Worm (Caenorhabditis elegans) whole organism, midembryonic: Measurements from ENCODE around the gene clec-41.

Experiments
- med-1 ChIP-seq: sonication (generic microtip); optimal IDR thresholded peaks from 2 replicates; lab custom pipeline; 2017; ENCODE audit warnings: missing genetic modification characterization, mild to moderate bottlenecking, missing compliant biosample characterization, antibody characterized with exemption, missing genetic modification reagents; ENCODE audit not compliant: insufficient read depth
- ztf-23 ChIP-seq: fragments of 200-800 bp; sonication (Bioruptor generic); IDR thresholded peaks from 2 replicates; pipeline ENCODE4 v1.3.6; 2022; ENCODE audit warnings: missing genetic modification reagents, missing genetic modification characterization, missing compliant biosample characterization

DNA sequence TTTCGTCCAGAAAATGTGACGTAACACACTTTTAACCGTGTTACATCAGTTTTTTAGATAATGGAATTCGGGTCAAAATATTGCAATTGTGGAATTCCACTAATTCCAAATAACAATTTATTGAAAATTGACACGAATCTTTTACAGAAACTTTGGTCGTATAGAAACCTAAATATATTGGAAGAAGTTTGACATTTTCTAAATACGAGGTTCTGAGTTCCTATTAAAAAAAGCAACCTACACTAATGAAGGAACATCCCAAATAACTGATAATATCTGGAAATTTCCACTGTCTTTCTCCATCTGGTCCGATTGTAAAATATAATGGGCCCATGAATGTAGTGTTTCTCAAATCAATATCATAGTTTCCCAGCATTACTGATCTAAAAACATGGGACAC is 16.6 kb downstream of the clec-41 start:
- TF ChIP-seq ztf-23 (no peak), med-1 (no peak)
